Worm (Caenorhabditis elegans): ENCODE measurements around the gene Y17G7B.18.

Y17G7B.18 gene

DNA sequence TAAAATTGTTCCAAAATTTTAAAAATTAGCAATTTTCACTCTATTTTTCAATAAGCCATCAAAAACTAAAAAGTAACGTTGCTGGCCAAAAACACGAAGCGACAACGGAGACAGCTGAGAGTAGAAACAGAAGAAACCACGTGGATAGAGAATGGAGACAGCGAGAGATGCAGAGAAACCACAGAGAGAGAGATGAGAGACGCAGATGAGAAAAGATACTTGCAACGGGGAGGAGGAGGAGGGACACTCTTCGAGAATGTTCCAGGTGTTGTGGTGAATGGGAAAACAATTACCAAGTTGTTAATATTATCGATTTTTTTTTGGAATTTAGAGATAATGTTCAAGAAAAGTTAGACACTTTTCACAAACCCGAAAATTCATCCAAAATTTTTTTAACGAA is 5.3 kb downstream of the Y17G7B.18 start:
- TF ChIP-seq dpl-1 (GFP tag; optimal IDR thresholded peaks at IDR 0.05) (peak; percentile 79 to 81 (median 80)), egl-13 (tag; optimal IDR thresholded peaks at IDR 0.05) (peak; percentile 86), grh-1 (GFP tag; IDR thresholded peaks at IDR 0.05) (peak; percentile 89), fkh-8 (tag; optimal IDR thresholded peaks at IDR 0.05) (peak; percentile 98), efl-3 (GFP tag; optimal IDR thresholded peaks at IDR 0.05) (peak; percentile 11), C04F5.9 (tag; optimal IDR thresholded peaks at IDR 0.05) (peak; percentile 66), lin-15B (tag; optimal IDR thresholded peaks at IDR 0.05) (peak; percentile 60), ceh-88 (GFP tag; IDR thresholded peaks at IDR 0.05) (peak; percentile 46; the same call in 1 of the 2 replicates), mab-9 (GFP tag; IDR thresholded peaks at IDR 0.05) (peak; percentile 85), ceh-90 (tag; optimal IDR thresholded peaks at IDR 0.05) (no peak), hlh-4 (tag; optimal IDR thresholded peaks at IDR 0.05) (no peak), lin-39 (tag; optimal IDR thresholded peaks at IDR 0.05) (peak; percentile 75), isw-1 (GFP tag; IDR thresholded peaks at IDR 0.05) (peak; percentile 81), unc-98 (GFP tag; IDR thresholded peaks at IDR 0.05) (no peak; the same call in 1 of the 2 replicates), dsc-1 (tag; optimal IDR thresholded peaks at IDR 0.05) (peak; percentile 94), elt-2 (tag; optimal IDR thresholded peaks at IDR 0.05) (peak; percentile 36), nhr-90 (tag; optimal IDR thresholded peaks at IDR 0.05; ENCODE audit: poor library complexity) (peak; percentile 93), nhr-20 (tag; optimal IDR thresholded peaks at IDR 0.05) (peak; percentile 98), zip-4 (GFP tag; optimal IDR thresholded peaks at IDR 0.05) (no peak), aly-2 (tag; optimal IDR thresholded peaks at IDR 0.05) (peak; percentile 74), mef-2 (tag; optimal IDR thresholded peaks at IDR 0.05) (peak; percentile 56), lin-14 (GFP tag; optimal IDR thresholded peaks at IDR 0.05) (peak; percentile 98), ztf-4 (tag; optimal IDR thresholded peaks at IDR 0.05) (peak; percentile 94), snpc-4 (tag; optimal IDR thresholded peaks at IDR 0.05) (peak; percentile 82), alr-1 (tag; optimal IDR thresholded peaks at IDR 0.05; ENCODE audit: borderline replicate concordance) (no peak), zag-1 (tag; optimal IDR thresholded peaks at IDR 0.05) (no peak), C16A3.4 (tag; optimal IDR thresholded peaks at IDR 0.05) (peak; percentile 79), unc-30 (tag; optimal IDR thresholded peaks at IDR 0.05) (no peak), aha-1 (tag; optimal IDR thresholded peaks at IDR 0.05) (peak; percentile 77), ztf-11 (tag; optimal IDR thresholded peaks at IDR 0.05) (peak in 1 of 2 experiments; percentile 59), nhr-85 (tag) (peak; percentile 98), unc-86 (tag; optimal IDR thresholded peaks at IDR 0.05) (peak; percentile 88), sptf-1 (tag; optimal IDR thresholded peaks at IDR 0.05) (no peak), snu-23 (GFP tag; optimal IDR thresholded peaks at IDR 0.05) (peak; percentile 99), efl-1 (optimal IDR thresholded peaks at IDR 0.05) (peak; percentile 88 to 90), efl-1 (GFP tag; optimal IDR thresholded peaks at IDR 0.05 in 1 of 2) (peak; percentile 80 to 97), nhr-11 (tag; optimal IDR thresholded peaks at IDR 0.05) (peak; percentile 83), rnt-1 (tag; optimal IDR thresholded peaks at IDR 0.05) (peak; percentile 98), unc-62 (GFP tag; optimal IDR thresholded peaks at IDR 0.05) (no peak), nhr-47 (tag; optimal IDR thresholded peaks at IDR 0.05) (peak; percentile 95), pag-3 (tag; optimal IDR thresholded peaks at IDR 0.05; ENCODE audit: borderline replicate concordance, insufficient read depth) (no peak), lin-13 (GFP tag; optimal IDR thresholded peaks at IDR 0.05) (peak; percentile 94), elt-3 (tag; optimal IDR thresholded peaks at IDR 0.05) (peak in 3 of 6 experiments; percentile 22 to 94 (median 70)), lir-3 (tag; optimal IDR thresholded peaks at IDR 0.05; ENCODE audit: poor library complexity) (no peak), jun-1 (tag; optimal IDR thresholded peaks at IDR 0.05) (peak; percentile 92), ceh-8 (GFP tag; optimal IDR thresholded peaks at IDR 0.05) (no peak), ceh-82 (tag; optimal IDR thresholded peaks at IDR 0.05) (peak; percentile 54 to 89 (median 83)), nhr-237 (tag; optimal IDR thresholded peaks at IDR 0.05) (peak; percentile 56), ceh-63 (GFP tag; optimal IDR thresholded peaks at IDR 0.05) (no peak), tbx-2 (tag; optimal IDR thresholded peaks at IDR 0.05) (peak; percentile 87), nhr-12 (tag; optimal IDR thresholded peaks at IDR 0.05) (no peak), skn-1 (tag; optimal IDR thresholded peaks at IDR 0.05) (peak; percentile 94), mdl-1 (tag; optimal IDR thresholded peaks at IDR 0.05) (peak; percentile 78 to 99)

Data from whole organism, L1 larva.